Fruit fly (Drosophila melanogaster) whole organism, pupa: Measurements from ENCODE around the gene CG32407.

Source experiments
- CG14655 ChIP-seq: fragments of 200-800 bp; sonication (Bioruptor generic); optimal IDR thresholded peaks from 3 replicates; lab custom pipeline; 2017; ENCODE audit warnings: mild to moderate bottlenecking, missing biosample characterization, missing genetic modification reagents, missing genetic modification characterization
- CG8159 ChIP-seq: fragments of 200-800 bp; sonication (Bioruptor generic); optimal IDR thresholded peaks from 3 replicates; lab custom pipeline; 2018; ENCODE audit warnings: missing biosample characterization, mild to moderate bottlenecking, missing genetic modification characterization, moderate library complexity

- no peak for TF ChIP-seq CG8159
- TF ChIP-seq CG14655 (GFP tag; lab: Kevin White, UChicago), result no peak
These were observed 49.6 kb downstream of the CG32407 start for dm6 chr3L:5971440-5971839.
